Worm (Caenorhabditis elegans) whole organism, young adult: ENCODE measurements around the gene nhr-257.

Experiments used
- F22D6.2 ChIP-seq: sonication (generic microtip); optimal IDR thresholded peaks from 2 replicates; lab custom pipeline; 2016; ENCODE audit warnings: mild to moderate bottlenecking, missing genetic modification characterization, missing compliant biosample characterization
- Y95B8A.8 ChIP-seq: fragments of 200-800 bp; sonication (Bioruptor generic); IDR thresholded peaks from 2 replicates; pipeline ENCODE4 v1.3.6; 2022; ENCODE audit warnings: missing genetic modification reagents, missing genetic modification characterization, missing compliant biosample characterization
- dpff-1 ChIP-seq: sonication (generic microtip); optimal IDR thresholded peaks from 2 replicates; lab custom pipeline; 2017; ENCODE audit warnings: mild to moderate bottlenecking, missing genetic modification characterization, missing compliant biosample characterization
- egrh-3 ChIP-seq: fragments of 200-800 bp; sonication (Bioruptor generic); IDR thresholded peaks from 2 replicates; pipeline ENCODE4 v1.3.6; 2022; ENCODE audit warnings: missing genetic modification reagents, missing genetic modification characterization, missing compliant biosample characterization
- lag-1 ChIP-seq: fragments of 200-800 bp; sonication (Bioruptor generic); IDR thresholded peaks from 2 replicates; pipeline ENCODE4 v1.3.6; 2022; ENCODE audit warnings: missing genetic modification reagents, missing genetic modification characterization, missing compliant biosample characterization
- lin-54 ChIP-seq: fragments of 200-800 bp; sonication (Bioruptor generic); optimal IDR thresholded peaks from 2 replicates; lab custom pipeline; 2018; ENCODE audit warnings: mild to moderate bottlenecking, missing genetic modification characterization, missing compliant biosample characterization
- madf-6 ChIP-seq: fragments of 200-800 bp; sonication (Bioruptor generic); IDR thresholded peaks from 2 replicates; pipeline ENCODE4 v1.3.6; 2022; ENCODE audit warnings: missing genetic modification reagents, missing genetic modification characterization, missing compliant biosample characterization
- nfya-1 ChIP-seq: sonication (generic microtip); optimal IDR thresholded peaks from 2 replicates; lab custom pipeline; 2017; ENCODE audit warnings: antibody characterized with exemption, missing compliant biosample characterization, missing genetic modification characterization, borderline replicate concordance; ENCODE audit not compliant: insufficient read depth
- nfyb-1 ChIP-seq: fragments of 200-800 bp; sonication (Bioruptor generic); IDR thresholded peaks from 2 replicates; pipeline ENCODE4 v1.3.6; 2022; ENCODE audit warnings: missing genetic modification reagents, missing genetic modification characterization, missing compliant biosample characterization
- sea-2 ChIP-seq: fragments of 200-800 bp; sonication (Bioruptor generic); IDR thresholded peaks from 2 replicates; pipeline ENCODE4 v1.3.6; 2022; ENCODE audit warnings: missing genetic modification characterization, missing compliant biosample characterization
- unc-62 ChIP-seq: fragments of 150-350 bp; optimal IDR thresholded peaks from 2 replicates; lab custom pipeline; 2014; ENCODE audit warnings: missing biosample characterization, missing genetic modification reagents, missing genetic modification characterization

- TF ChIP-seq unc-62 (GFP tag; lab: Kevin White, UChicago): no peak
- no peak for TF ChIP-seq F22D6.2 (tag; lab: Kevin White, UChicago)
- TF ChIP-seq sea-2 (GFP tag; lab: Robert Waterston, UW): no peak
- TF ChIP-seq Y95B8A.8: no peak
- no peak for TF ChIP-seq lin-54
- TF ChIP-seq madf-6 (GFP tag; lab: Robert Waterston, UW): no peak
- no peak for TF ChIP-seq nfya-1 (tag; lab: Kevin White, UChicago)
- no peak for TF ChIP-seq nfyb-1 (GFP tag; lab: Robert Waterston, UW)
- no peak for TF ChIP-seq dpff-1 (tag; lab: Kevin White, UChicago)
- no peak for TF ChIP-seq egrh-3 (GFP tag; lab: Robert Waterston, UW)
- TF ChIP-seq lag-1 (GFP tag; lab: Robert Waterston, UW): no peak
Measured at ce11 chrII:3827801-3828200, 25.0 kb upstream of the nhr-257 start, which contains the start of gene F54D10.8.
